Fruit fly (Drosophila melanogaster): ENCODE measurements around the gene alpha4GT1.
A peak's percentile ranks its signal among the peaks of the same experiment; 100 is the strongest.

alpha4GT1 gene

dm6 chr2L:3012780-3013179, 10.2 kb downstream of the alpha4GT1 start (continued):
- TF ChIP-seq slbo (GFP tag; IDR thresholded peaks at IDR 0.05) (peak; percentile 49), Fer3 (tag; optimal IDR thresholded peaks at IDR 0.05) (peak; percentile 7), prd (optimal IDR thresholded peaks at IDR 0.05) (no peak), prd (GFP tag; IDR thresholded peaks at IDR 0.05) (peak; percentile 55; the same call in 1 of the 3 replicates), vvl (GFP tag; IDR thresholded peaks at IDR 0.05) (peak; percentile 56; the same call in 1 of the 2 replicates)

DNA sequence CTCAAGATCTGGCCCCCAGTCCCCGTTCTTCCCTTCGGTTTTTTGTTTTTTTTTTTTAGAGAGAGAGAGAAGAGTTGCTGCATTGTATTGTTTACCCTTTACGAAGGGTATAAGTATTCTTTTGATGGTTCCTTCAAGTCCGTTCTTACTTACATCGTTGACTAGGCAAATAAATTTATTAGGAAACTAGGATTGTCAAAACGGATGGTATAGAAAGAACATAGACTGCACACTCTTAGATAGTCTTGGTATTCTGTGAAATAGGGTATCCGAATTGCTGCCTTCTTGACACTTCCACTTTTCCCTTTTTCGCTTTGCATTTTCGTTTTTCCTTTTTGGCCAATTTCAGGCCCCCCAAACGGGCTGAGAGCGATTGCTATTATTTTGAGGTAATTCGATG, 11.5 kb downstream of the alpha4GT1 start:
- TF ChIP-seq bsh (GFP tag; optimal IDR thresholded peaks at IDR 0.05), result peak in 1 of 2 experiments; percentile 17
- peak; percentile 32 for TF ChIP-seq D19A (tag; optimal IDR thresholded peaks at IDR 0.05)
- TF ChIP-seq nom (GFP tag; optimal IDR thresholded peaks at IDR 0.05), result peak; percentile 47
- TF ChIP-seq Mad (GFP tag; optimal IDR thresholded peaks at IDR 0.05), result no peak
- TF ChIP-seq Xrp1 (GFP tag; IDR thresholded peaks at IDR 0.05), result 0 out of 2 replicates have a peak, but pooled peaks have one; percentile 18
- no peak for TF ChIP-seq CG17359 (tag; optimal IDR thresholded peaks at IDR 0.05)

DNA sequence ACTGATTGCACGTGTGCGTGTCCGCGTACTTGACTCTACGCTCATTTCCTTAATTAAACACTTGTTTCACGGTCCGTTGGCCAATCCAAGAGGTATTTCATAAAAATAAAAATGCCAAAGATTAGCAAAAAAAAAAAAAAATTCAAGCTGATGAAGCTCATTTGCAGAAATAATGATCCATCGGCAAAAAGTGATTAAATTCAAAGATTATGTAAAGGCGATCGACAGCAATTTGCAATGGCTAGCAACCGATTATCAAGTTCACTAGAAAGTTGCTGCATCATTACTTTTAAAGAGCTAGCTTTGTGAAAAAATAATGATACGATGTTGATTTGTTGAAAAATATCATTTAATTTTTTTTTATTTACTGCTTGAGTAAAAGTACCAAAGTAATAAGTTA, 13.5 kb downstream of the alpha4GT1 start:
- TF ChIP-seq tna (GFP tag; IDR thresholded peaks at IDR 0.05; ENCODE audit: partially characterized antibody) (no peak), CG5245 (GFP tag; optimal IDR thresholded peaks at IDR 0.05) (no peak), oc (tag; optimal IDR thresholded peaks at IDR 0.05) (no peak), CG30403 (GFP tag; optimal IDR thresholded peaks at IDR 0.05) (no peak), ewg (GFP tag; optimal IDR thresholded peaks at IDR 0.05) (no peak), Hr78 (GFP tag; optimal IDR thresholded peaks at IDR 0.05) (no peak), ems (GFP tag; optimal IDR thresholded peaks at IDR 0.05) (no peak), CG5953 (GFP tag; IDR thresholded peaks at IDR 0.05) (no peak), NC2β (GFP tag; optimal IDR thresholded peaks at IDR 0.05) (no peak)

DNA sequence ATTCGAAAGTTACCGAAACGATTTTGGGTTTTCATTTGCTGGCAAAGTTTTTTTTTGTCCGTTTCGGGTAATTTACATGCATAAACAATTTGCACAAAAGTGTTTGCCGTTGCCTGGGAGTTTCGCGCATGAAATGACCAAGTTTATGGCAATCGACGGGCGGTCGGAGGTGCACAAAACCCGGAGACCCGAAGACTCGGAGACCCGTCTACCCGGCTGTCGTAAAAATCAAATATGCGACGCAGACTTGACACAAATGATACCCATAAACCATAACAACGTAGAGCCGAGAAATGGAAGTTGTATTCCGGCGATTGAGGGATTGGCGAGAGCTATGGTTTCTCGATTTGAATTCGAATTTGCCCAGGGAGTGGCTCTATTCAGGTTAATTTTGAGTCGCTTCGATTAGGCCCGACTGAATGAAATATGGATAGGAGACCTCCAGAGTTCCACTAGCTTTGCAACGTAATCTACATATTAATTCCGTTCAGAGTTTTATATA, 16.0 kb downstream of the alpha4GT1 start:
- TF ChIP-seq CG7786 (GFP tag; optimal IDR thresholded peaks at IDR 0.05) (no peak), jigr1 (GFP tag; IDR thresholded peaks at IDR 0.05) (no peak), Asciz (GFP tag; optimal IDR thresholded peaks at IDR 0.05) (no peak), CG12769 (tag; optimal IDR thresholded peaks at IDR 0.05) (peak; percentile 62), pita (GFP tag; optimal IDR thresholded peaks at IDR 0.05) (no peak), Hey (tag; optimal IDR thresholded peaks at IDR 0.05) (no peak), CG15269 (tag; optimal IDR thresholded peaks at IDR 0.05) (peak; percentile 32), Optix (GFP tag; IDR thresholded peaks at IDR 0.05) (no peak), Chrac-16 (GFP tag; optimal IDR thresholded peaks at IDR 0.05) (no peak), caup (GFP tag; optimal IDR thresholded peaks at IDR 0.05; ENCODE audit: severe bottlenecking) (no peak), chinmo (GFP tag; IDR thresholded peaks at IDR 0.05; ENCODE audit: partially characterized antibody) (0 out of 4 replicates have a peak, but pooled peaks have one; percentile 21), cad (GFP tag; optimal IDR thresholded peaks at IDR 0.05) (peak; percentile 92), B-H1 (GFP tag; IDR thresholded peaks at IDR 0.05) (no peak), Ets65A (GFP tag) (peak; percentile 11), Med (GFP tag) (peak; percentile 35), CG13894 (tag; optimal IDR thresholded peaks at IDR 0.05) (peak; percentile 95), Tbp (GFP tag; optimal IDR thresholded peaks at IDR 0.05) (no peak), abd-A (tag; optimal IDR thresholded peaks at IDR 0.05) (peak; percentile 78), CG9727 (GFP tag; optimal IDR thresholded peaks at IDR 0.05) (no peak), zen (tag; optimal IDR thresholded peaks at IDR 0.05) (peak; percentile 39), phol (tag; optimal IDR thresholded peaks at IDR 0.05) (no peak), Dad (GFP tag; optimal IDR thresholded peaks at IDR 0.05) (no peak), az2 (GFP tag; optimal IDR thresholded peaks at IDR 0.05) (no peak), knrl (GFP tag; IDR thresholded peaks at IDR 0.05; ENCODE audit: partially characterized antibody) (no peak), oc (tag; optimal IDR thresholded peaks at IDR 0.05) (peak; percentile 49), CG34422 (GFP tag; IDR thresholded peaks at IDR 0.05) (no peak), CG34224 (GFP tag; IDR thresholded peaks at IDR 0.05; ENCODE audit: partially characterized antibody) (no peak)

Measured in whole organism, embryonic.